Worm (Caenorhabditis elegans) whole organism, L1 larva: ENCODE results near the gene nlp-70.
A peak's percentile ranks its signal among the peaks of the same experiment; 100 is the strongest.

Experiments used
- Y116A8C.19 ChIP-seq: sonication (generic microtip); optimal IDR thresholded peaks from 2 replicates; lab custom pipeline; 2016; ENCODE audit warnings: missing compliant biosample characterization, missing genetic modification characterization, borderline replicate concordance
- blmp-1 ChIP-seq: fragments of 150-350 bp; optimal IDR thresholded peaks from 2 replicates; lab custom pipeline; 2014; ENCODE audit warnings: missing biosample characterization, missing genetic modification characterization
- ceh-88 ChIP-seq: fragments of 200-800 bp; sonication (Bioruptor generic); IDR thresholded peaks from 2 replicates; pipeline ENCODE4 v1.3.6; 2022; ENCODE audit warnings: missing genetic modification characterization, missing compliant biosample characterization
- ces-1 ChIP-seq: fragments of 150-350 bp; optimal IDR thresholded peaks from 2 replicates; lab custom pipeline; 2014; ENCODE audit warnings: missing biosample characterization, missing genetic modification reagents, missing genetic modification characterization
- efl-1 ChIP-seq, 4 experiments: fragments of 150-350 bp; optimal IDR thresholded peaks in 3 of 4; peaks in 1 of 4; 1 replicate in 1 of 4; 2 replicates in 3 of 4; lab custom pipeline; 2014; ENCODE audit warnings: missing biosample characterization in 2 of 4, missing genetic modification characterization in 2 of 4, missing genetic modification reagents in 2 of 4
- elt-2 ChIP-seq: sonication (generic microtip); optimal IDR thresholded peaks from 2 replicates; lab custom pipeline; 2016; ENCODE audit warnings: missing genetic modification characterization, mild to moderate bottlenecking, inconsistent platforms, missing compliant biosample characterization, missing genetic modification reagents
- hlh-4 ChIP-seq: sonication (generic microtip); optimal IDR thresholded peaks from 2 replicates; lab custom pipeline; 2016; ENCODE audit warnings: mild to moderate bottlenecking, missing genetic modification characterization, missing compliant biosample characterization
- nhr-28 ChIP-seq: fragments of 150-350 bp; optimal IDR thresholded peaks from 2 replicates; lab custom pipeline; 2014; ENCODE audit warnings: missing biosample characterization, missing genetic modification characterization
- nhr-77 ChIP-seq: fragments of 150-350 bp; optimal IDR thresholded peaks from 2 replicates; lab custom pipeline; 2014; ENCODE audit warnings: missing biosample characterization, missing genetic modification characterization
- skn-1 ChIP-seq: fragments of 150-350 bp; optimal IDR thresholded peaks from 2 replicates; lab custom pipeline; 2014; ENCODE audit warnings: missing biosample characterization, missing genetic modification characterization
- tbx-2 ChIP-seq: sonication (generic microtip); optimal IDR thresholded peaks from 2 replicates; lab custom pipeline; 2016; ENCODE audit warnings: missing genetic modification characterization, missing compliant biosample characterization
- unc-62 ChIP-seq: fragments of 150-350 bp; optimal IDR thresholded peaks from 2 replicates; lab custom pipeline; 2014; ENCODE audit warnings: missing biosample characterization, missing genetic modification reagents, missing genetic modification characterization
- ztf-11 ChIP-seq, 2 experiments: sonication (generic microtip); optimal IDR thresholded peaks; 2 replicates each; lab custom pipeline; 2016 to 2017; ENCODE audit warnings: missing genetic modification characterization in 2 of 2, missing biosample characterization in 1 of 2, missing compliant biosample characterization in 1 of 2

- no peak for TF ChIP-seq skn-1 (tag; lab: Kevin White, UChicago)
- TF ChIP-seq efl-1 (optimal IDR thresholded peaks at IDR 0.05; lab: Kevin White, UChicago) = peak in 1 of 2 experiments; percentile 21
- TF ChIP-seq efl-1 (GFP tag; optimal IDR thresholded peaks at IDR 0.05 in 1 of 2; lab: Kevin White, UChicago) = peak; percentile 30 to 78
- TF ChIP-seq ces-1 (GFP tag; lab: Kevin White, UChicago) = no peak
- no peak for TF ChIP-seq nhr-77 (tag; lab: Kevin White, UChicago)
- TF ChIP-seq Y116A8C.19 (tag; lab: Kevin White, UChicago) = no peak
- TF ChIP-seq elt-2 (tag; lab: Kevin White, UChicago) = no peak
- no peak for TF ChIP-seq hlh-4 (tag; lab: Kevin White, UChicago)
- TF ChIP-seq unc-62 (GFP tag; lab: Kevin White, UChicago) = no peak
- no peak for TF ChIP-seq nhr-28 (tag; lab: Kevin White, UChicago)
- no peak for TF ChIP-seq ceh-88 (GFP tag; lab: Robert Waterston, UW)
- no peak for TF ChIP-seq ztf-11 (tag; optimal IDR thresholded peaks at IDR 0.05; lab: Kevin White, UChicago)
- TF ChIP-seq tbx-2 (tag; lab: Kevin White, UChicago) = no peak
- TF ChIP-seq blmp-1 (tag; lab: Kevin White, UChicago) = no peak
Observed at ce11 chrV:284808-285207, 12.1 kb upstream of the nlp-70 start.
